Worm (Caenorhabditis elegans) whole organism, L4 larva: Measurements from ENCODE around the gene ZK354.9.

ENCODE experiments used
- ama-1 ChIP-seq: fragments of 150-350 bp; optimal IDR thresholded peaks from 2 replicates; lab custom pipeline; 2014; ENCODE audit warnings: inconsistent platforms, mixed read lengths
- ceh-82 ChIP-seq: sonication (generic microtip); optimal IDR thresholded peaks from 2 replicates; lab custom pipeline; 2017; ENCODE audit warnings: missing biosample characterization, missing genetic modification characterization
- ces-1 ChIP-seq: fragments of 150-350 bp; sonication (generic microtip); optimal IDR thresholded peaks from 4 replicates; lab custom pipeline; 2014; ENCODE audit warnings: missing biosample characterization, missing genetic modification reagents, missing genetic modification characterization
- jun-1 ChIP-seq: fragments of 150-350 bp; optimal IDR thresholded peaks from 2 replicates; lab custom pipeline; 2014; ENCODE audit warnings: missing biosample characterization, missing genetic modification reagents, missing genetic modification characterization
- madf-9 ChIP-seq: fragments of 200-800 bp; sonication (Bioruptor generic); conservative IDR thresholded peaks from 2 replicates; pipeline ENCODE4 v1.3.6; 2022; ENCODE audit warnings: missing genetic modification reagents, missing genetic modification characterization, missing compliant biosample characterization
- mdl-1 ChIP-seq, 2 experiments: fragments of 150-350 bp in 1 of 2; sonication (generic microtip) in 1 of 2; optimal IDR thresholded peaks; 2 replicates each; lab custom pipeline; 2014 to 2017; ENCODE audit warnings: missing biosample characterization in 2 of 2, missing genetic modification characterization in 2 of 2
- nhr-10 ChIP-seq: fragments of 150-350 bp; optimal IDR thresholded peaks from 2 replicates; lab custom pipeline; 2014; ENCODE audit warnings: missing biosample characterization, missing genetic modification characterization
- nhr-11 ChIP-seq: fragments of 150-350 bp; optimal IDR thresholded peaks from 2 replicates; lab custom pipeline; 2014; ENCODE audit warnings: missing biosample characterization, missing genetic modification characterization
- nhr-237 ChIP-seq: sonication (generic microtip); optimal IDR thresholded peaks from 2 replicates; lab custom pipeline; 2017; ENCODE audit warnings: missing biosample characterization, missing genetic modification characterization
- pqm-1 ChIP-seq: sonication (generic microtip); optimal IDR thresholded peaks from 2 replicates; lab custom pipeline; 2017; ENCODE audit warnings: missing biosample characterization, missing genetic modification characterization
- skn-1 ChIP-seq: fragments of 150-350 bp; optimal IDR thresholded peaks from 2 replicates; lab custom pipeline; 2014; ENCODE audit warnings: missing biosample characterization, missing genetic modification characterization
- zfp-2 ChIP-seq: sonication (generic microtip); optimal IDR thresholded peaks from 2 replicates; lab custom pipeline; 2016; ENCODE audit warnings: mild to moderate bottlenecking, missing genetic modification characterization, missing compliant biosample characterization

DNA sequence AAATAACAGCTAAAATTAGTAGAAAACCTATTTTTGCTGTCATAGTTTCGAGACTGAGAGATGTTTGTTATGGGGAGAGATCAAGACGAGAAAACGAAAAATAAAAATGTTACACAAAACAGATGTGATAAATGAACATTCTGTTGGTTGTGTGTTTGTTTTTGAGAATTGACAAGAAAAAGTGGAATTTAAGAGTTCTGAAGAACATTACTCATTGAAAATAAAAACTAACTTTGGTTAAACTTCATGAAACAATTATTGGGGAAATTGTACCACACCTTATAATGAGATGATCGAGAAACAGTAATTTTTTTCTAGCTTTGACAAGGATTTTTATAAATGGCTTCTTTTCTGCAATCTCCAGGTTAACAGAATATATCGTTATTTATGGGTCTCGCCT, 45.4 kb upstream of the ZK354.9 start, which contains the start of gene Y4C6B.7:
- TF ChIP-seq jun-1 (tag; lab: Kevin White, UChicago): no peak
- no peak for TF ChIP-seq nhr-237 (tag; lab: Kevin White, UChicago)
- TF ChIP-seq nhr-11: no peak
- TF ChIP-seq madf-9 (GFP tag; lab: Robert Waterston, UW): no peak
- no peak for TF ChIP-seq zfp-2 (tag; lab: Kevin White, UChicago)
- no peak for TF ChIP-seq pqm-1
- TF ChIP-seq mdl-1 (tag; optimal IDR thresholded peaks at IDR 0.05; lab: Kevin White, UChicago): no peak
- TF ChIP-seq ces-1 (GFP tag; lab: Kevin White, UChicago): no peak
- TF ChIP-seq ceh-82 (tag; lab: Kevin White, UChicago): no peak
- no peak for TF ChIP-seq ama-1 (lab: Kevin White, UChicago)
- TF ChIP-seq nhr-10: no peak
- no peak for TF ChIP-seq skn-1 (tag; lab: Kevin White, UChicago)
